Fruit fly (Drosophila melanogaster): ENCODE measurements around the gene CG7920.

Gene CG7920

DNA sequence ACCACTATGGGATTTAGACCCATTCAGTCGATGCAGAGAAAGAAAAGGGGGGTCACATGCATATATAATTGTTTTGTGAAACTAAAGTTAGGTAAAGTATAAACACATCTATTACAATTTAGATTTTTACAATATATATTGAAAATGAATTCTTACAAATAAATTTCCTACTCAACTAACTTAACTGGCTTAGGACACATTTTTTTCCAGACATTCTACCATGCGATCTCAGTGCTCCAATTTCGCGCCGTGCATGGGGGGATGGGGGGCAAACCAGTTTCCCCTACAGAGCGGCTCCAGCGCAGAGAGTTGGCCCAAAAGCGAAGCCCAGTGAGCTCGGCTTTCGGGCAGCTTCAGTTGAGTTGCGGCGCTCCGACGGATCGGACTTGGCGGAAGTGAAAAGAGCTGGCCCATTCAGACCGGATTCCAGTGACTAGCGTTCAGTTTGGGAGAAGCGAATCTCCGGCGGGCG, 32.0 kb downstream of the CG7920 start, which contains the start of gene CG7896:
TSS of gene CG7896 (plus strand) at position 354 of the 472 bp plus-strand sequence.
- TF ChIP-seq dpn (GFP tag; optimal IDR thresholded peaks at IDR 0.05) (peak; percentile 14 to 71), ftz-f1 (GFP tag; optimal IDR thresholded peaks at IDR 0.05) (no peak), zfh2 (GFP tag; optimal IDR thresholded peaks at IDR 0.05) (peak; percentile 28), psq (GFP tag; optimal IDR thresholded peaks at IDR 0.05) (peak; percentile 4), CG30403 (GFP tag; optimal IDR thresholded peaks at IDR 0.05) (peak; percentile 77), CG6689 (GFP tag; IDR thresholded peaks at IDR 0.05) (peak; percentile 76), CG12769 (tag; optimal IDR thresholded peaks at IDR 0.05) (peak; percentile 67), GATAe (GFP tag; conservative IDR thresholded peaks at IDR 0.05) (peak; percentile 37), Awh (GFP tag; IDR thresholded peaks at IDR 0.05) (peak; percentile 66), CG6765 (GFP tag; optimal IDR thresholded peaks at IDR 0.05) (peak; percentile 31), CG9932 (GFP tag; IDR thresholded peaks at IDR 0.05) (peak; percentile 83), CG1832 (GFP tag; optimal IDR thresholded peaks at IDR 0.05) (no peak), hb (GFP tag; IDR thresholded peaks at IDR 0.05; ENCODE audit: partially characterized antibody) (no peak), tio (GFP tag; optimal IDR thresholded peaks at IDR 0.05) (peak; percentile 57), cwo (GFP tag; optimal IDR thresholded peaks at IDR 0.05) (peak; percentile 60), chn (GFP tag; optimal IDR thresholded peaks at IDR 0.05) (no peak), CG13424 (tag; optimal IDR thresholded peaks at IDR 0.05) (peak; percentile 80), Jarid2 (GFP tag; optimal IDR thresholded peaks at IDR 0.05) (peak; percentile 53), Max (GFP tag; optimal IDR thresholded peaks at IDR 0.05) (peak; percentile 37), fd96Cb (tag; optimal IDR thresholded peaks at IDR 0.05) (peak; percentile 59), dm (GFP tag; optimal IDR thresholded peaks at IDR 0.05) (no peak), Dbx (GFP tag; IDR thresholded peaks at IDR 0.05) (peak; percentile 80), dmrt11E (tag; optimal IDR thresholded peaks at IDR 0.05) (peak; percentile 52), CG10959 (GFP tag; IDR thresholded peaks at IDR 0.05) (peak; percentile 50), CG10565 (GFP tag; optimal IDR thresholded peaks at IDR 0.05) (no peak), inv (GFP tag; IDR thresholded peaks at IDR 0.05; ENCODE audit: partially characterized antibody) (no peak), grn (GFP tag; optimal IDR thresholded peaks at IDR 0.05) (no peak), zfh1 (GFP tag; IDR thresholded peaks at IDR 0.05) (peak; percentile 81), pita (GFP tag; optimal IDR thresholded peaks at IDR 0.05) (no peak), CG8290 (GFP tag; optimal IDR thresholded peaks at IDR 0.05) (peak; percentile 47), CG8290 (tag; optimal IDR thresholded peaks at IDR 0.05) (peak in 1 of 2 experiments; percentile 8), en (GFP tag; optimal IDR thresholded peaks at IDR 0.05) (no peak), CG8478 (optimal IDR thresholded peaks at IDR 0.05) (no peak), Stat92E (GFP tag; optimal IDR thresholded peaks at IDR 0.05) (peak in 1 of 3 experiments; percentile 13), ken (GFP tag; IDR thresholded peaks at IDR 0.05) (peak; percentile 82), caup (GFP tag; optimal IDR thresholded peaks at IDR 0.05; ENCODE audit: severe bottlenecking) (peak; percentile 67), CG2202 (tag; optimal IDR thresholded peaks at IDR 0.05) (peak; percentile 25), CoRest (tag; optimal IDR thresholded peaks at IDR 0.05) (peak; percentile 75), vfl (GFP tag; optimal IDR thresholded peaks at IDR 0.05) (no peak), HLH3B (GFP tag; IDR thresholded peaks at IDR 0.05) (peak; percentile 76), zf30C (GFP tag; optimal IDR thresholded peaks at IDR 0.05) (peak; percentile 75), prd (optimal IDR thresholded peaks at IDR 0.05) (no peak), prd (GFP tag; IDR thresholded peaks at IDR 0.05) (peak; percentile 85), CG4328 (GFP tag; optimal IDR thresholded peaks at IDR 0.05) (peak; percentile 43), gsb-n (tag; optimal IDR thresholded peaks at IDR 0.05) (peak; percentile 12), Xbp1 (GFP tag; optimal IDR thresholded peaks at IDR 0.05) (peak; percentile 64), Dip2 (GFP tag; IDR thresholded peaks at IDR 0.05) (no peak), Ssrp (tag; optimal IDR thresholded peaks at IDR 0.05) (peak; percentile 42), sens (GFP tag) (peak; percentile 72), crol (GFP tag; IDR thresholded peaks at IDR 0.05) (0 out of 2 replicates have a peak, but pooled peaks have one; percentile 28), bcd (GFP tag; optimal IDR thresholded peaks at IDR 0.05) (peak; percentile 74)
